Worm (Caenorhabditis elegans) whole organism, mixed stage, embryonic: ENCODE data around the gene F53C11.5.

Experiments
- M03D4.4 ChIP-seq: sonication (generic microtip); optimal IDR thresholded peaks from 2 replicates; lab custom pipeline; 2017; ENCODE audit warnings: mild to moderate bottlenecking, missing genetic modification characterization, missing compliant biosample characterization
- bed-3 ChIP-seq: fragments of 200-800 bp; sonication (Bioruptor generic); optimal IDR thresholded peaks from 3 replicates; lab custom pipeline; 2018; ENCODE audit warnings: mild to moderate bottlenecking, missing genetic modification characterization, moderate library complexity, missing compliant biosample characterization
- blmp-1 ChIP-seq: fragments of 150-350 bp; optimal IDR thresholded peaks from 2 replicates; lab custom pipeline; 2014; ENCODE audit warnings: missing biosample characterization, missing genetic modification characterization
- ceh-43 ChIP-seq: fragments of 200-800 bp; sonication (Bioruptor generic); optimal IDR thresholded peaks from 2 replicates; lab custom pipeline; 2018; ENCODE audit warnings: mild to moderate bottlenecking, missing genetic modification characterization, moderate library complexity, missing compliant biosample characterization
- ces-1 ChIP-seq: fragments of 150-350 bp; optimal IDR thresholded peaks from 2 replicates; lab custom pipeline; 2014; ENCODE audit warnings: missing biosample characterization, missing genetic modification reagents, missing genetic modification characterization
- cnd-1 ChIP-seq: fragments of 200-800 bp; sonication (Bioruptor generic); optimal IDR thresholded peaks from 2 replicates; lab custom pipeline; 2018; ENCODE audit warnings: mild to moderate bottlenecking, missing genetic modification characterization, missing compliant biosample characterization
- drap-1 ChIP-seq: fragments of 200-800 bp; sonication (Bioruptor generic); optimal IDR thresholded peaks from 3 replicates; lab custom pipeline; 2018; ENCODE audit warnings: mild to moderate bottlenecking, missing genetic modification characterization, missing compliant biosample characterization
- elt-1 ChIP-seq: sonication (generic microtip); optimal IDR thresholded peaks from 2 replicates; lab custom pipeline; 2017; ENCODE audit warnings: missing genetic modification characterization, mild to moderate bottlenecking, missing compliant biosample characterization, antibody characterized with exemption, moderate library complexity, borderline replicate concordance; ENCODE audit not compliant: insufficient read depth
- flh-1 ChIP-seq: fragments of 200-800 bp; sonication (Bioruptor generic); optimal IDR thresholded peaks from 2 replicates; lab custom pipeline; 2018; ENCODE audit warnings: mild to moderate bottlenecking, missing genetic modification characterization, moderate library complexity, missing compliant biosample characterization
- hlh-1 ChIP-seq: fragments of 150-350 bp; optimal IDR thresholded peaks from 2 replicates; lab custom pipeline; 2014; ENCODE audit warnings: missing biosample characterization, missing genetic modification reagents, missing genetic modification characterization
- lin-13 ChIP-seq: fragments of 150-350 bp; optimal IDR thresholded peaks from 2 replicates; lab custom pipeline; 2014; ENCODE audit warnings: missing biosample characterization, missing genetic modification characterization
- lsy-2 ChIP-seq: fragments of 150-350 bp; optimal IDR thresholded peaks from 2 replicates; lab custom pipeline; 2014; ENCODE audit warnings: missing biosample characterization, missing genetic modification characterization
- mab-5 ChIP-seq: fragments of 150-350 bp; optimal IDR thresholded peaks from 2 replicates; lab custom pipeline; 2014; ENCODE audit warnings: missing biosample characterization, missing genetic modification characterization
- mep-1 ChIP-seq: fragments of 150-350 bp; optimal IDR thresholded peaks from 2 replicates; lab custom pipeline; 2017; ENCODE audit warnings: missing biosample characterization, missing genetic modification reagents, missing genetic modification characterization, inconsistent platforms
- mls-2 ChIP-seq: sonication (generic microtip); optimal IDR thresholded peaks from 2 replicates; lab custom pipeline; 2016; ENCODE audit warnings: mild to moderate bottlenecking, missing genetic modification characterization, moderate library complexity, missing compliant biosample characterization
- nhr-12 ChIP-seq: fragments of 150-350 bp; optimal IDR thresholded peaks from 2 replicates; lab custom pipeline; 2014; ENCODE audit warnings: missing biosample characterization, missing genetic modification characterization
- nhr-2 ChIP-seq: fragments of 150-350 bp; optimal IDR thresholded peaks from 2 replicates; lab custom pipeline; 2014; ENCODE audit warnings: missing biosample characterization, missing genetic modification characterization
- nhr-28 ChIP-seq: fragments of 150-350 bp; optimal IDR thresholded peaks from 2 replicates; lab custom pipeline; 2014; ENCODE audit warnings: missing biosample characterization, missing genetic modification characterization
- nhr-76 ChIP-seq: sonication (generic microtip); optimal IDR thresholded peaks from 2 replicates; lab custom pipeline; 2017; ENCODE audit warnings: missing biosample characterization, missing genetic modification characterization
- sem-2 ChIP-seq: fragments of 200-800 bp; sonication (Bioruptor generic); optimal IDR thresholded peaks from 2 replicates; lab custom pipeline; 2018; ENCODE audit warnings: mild to moderate bottlenecking, missing genetic modification characterization, missing compliant biosample characterization
- snpc-4 ChIP-seq: fragments of 150-350 bp; optimal IDR thresholded peaks from 2 replicates; lab custom pipeline; 2014; ENCODE audit warnings: missing biosample characterization, missing genetic modification characterization
- sptf-1 ChIP-seq: sonication (generic microtip); optimal IDR thresholded peaks from 2 replicates; lab custom pipeline; 2017; ENCODE audit warnings: mild to moderate bottlenecking, missing genetic modification characterization, moderate library complexity, missing compliant biosample characterization
- tbx-8 ChIP-seq: fragments of 200-800 bp; sonication (Bioruptor generic); optimal IDR thresholded peaks from 2 replicates; lab custom pipeline; 2018; ENCODE audit warnings: mild to moderate bottlenecking, missing genetic modification characterization, moderate library complexity, missing compliant biosample characterization
- unc-62 ChIP-seq: fragments of 150-350 bp; optimal IDR thresholded peaks from 2 replicates; lab custom pipeline; 2014; ENCODE audit warnings: missing biosample characterization, missing genetic modification reagents, missing genetic modification characterization
- zip-8 ChIP-seq: fragments of 150-350 bp; optimal IDR thresholded peaks from 2 replicates; lab custom pipeline; 2014; ENCODE audit warnings: missing biosample characterization, missing genetic modification characterization
- ztf-11 ChIP-seq: fragments of 150-350 bp; optimal IDR thresholded peaks from 2 replicates; lab custom pipeline; 2014; ENCODE audit warnings: missing biosample characterization, missing genetic modification characterization

F53C11.5 gene

DNA sequence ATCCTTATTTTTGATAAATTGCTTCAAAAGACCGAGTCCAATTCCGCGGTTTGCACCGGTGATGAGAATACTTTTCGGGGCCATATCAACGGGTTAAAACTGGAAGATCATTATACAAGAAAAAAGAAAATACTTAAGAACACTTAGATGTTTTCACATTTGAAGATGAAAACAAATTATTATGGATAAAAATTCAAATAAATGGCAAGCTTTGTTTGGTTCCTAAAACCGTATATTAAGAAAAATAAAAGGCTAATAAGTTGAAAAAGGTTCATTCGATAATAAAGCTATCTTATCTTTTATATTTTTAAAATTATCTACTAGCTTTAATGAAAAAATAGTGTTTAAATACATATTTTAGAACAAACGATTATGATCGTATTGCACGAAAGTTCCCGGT, 33.9 kb upstream of the F53C11.5 start, which contains the start of gene F20G2.1:
TSS of gene F20G2.1 (minus strand) at position 101 of the 400 bp plus-strand sequence.
- TF ChIP-seq bed-3 (GFP tag; lab: Kevin White, UChicago) (no peak), lsy-2 (no peak)
- TF ChIP-seq, all 35 proteins: peak for 0

DNA sequence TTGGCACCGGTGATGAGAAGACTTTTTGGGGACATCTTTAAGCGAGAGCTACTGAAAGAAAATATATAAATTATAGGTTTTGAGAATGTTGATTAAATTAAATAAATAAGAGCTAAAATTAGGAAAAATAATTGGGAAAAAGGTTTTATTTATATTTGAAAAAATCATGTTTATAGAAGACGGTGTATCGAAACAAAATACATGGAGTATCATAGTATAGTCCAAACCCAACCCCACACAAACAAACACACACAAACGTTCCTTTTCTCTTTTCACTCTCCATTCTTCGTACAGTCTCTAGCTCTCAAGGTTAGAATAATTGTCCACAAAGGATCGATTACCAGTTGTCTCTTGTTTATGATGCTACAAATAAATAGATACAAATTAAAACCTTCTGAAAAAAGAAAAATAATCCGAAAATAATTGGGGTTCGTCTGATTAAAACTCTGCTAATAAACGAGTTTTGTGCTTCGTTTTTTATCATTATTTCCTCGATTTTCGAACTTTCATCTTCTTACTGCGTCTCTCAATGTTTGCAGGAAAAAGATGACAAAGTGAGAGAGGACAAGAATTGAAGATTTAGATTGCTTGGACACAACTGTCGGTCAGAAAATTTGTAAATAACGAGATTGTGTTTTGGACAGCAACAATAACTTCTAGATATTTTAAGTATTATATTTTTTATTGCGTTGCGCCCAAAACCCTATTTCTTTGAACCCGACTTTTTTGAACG, 30.8 kb upstream of the F53C11.5 start, which contains the start of gene F20G2.2:
TSS of gene F20G2.2 (minus strand) at position 51 of the 733 bp plus-strand sequence.
- TF ChIP-seq hlh-1 (tag; lab: Kevin White, UChicago) (peak; percentile 6), nhr-76 (tag; lab: Kevin White, UChicago) (no peak), cnd-1 (no peak), nhr-2 (no peak)

DNA sequence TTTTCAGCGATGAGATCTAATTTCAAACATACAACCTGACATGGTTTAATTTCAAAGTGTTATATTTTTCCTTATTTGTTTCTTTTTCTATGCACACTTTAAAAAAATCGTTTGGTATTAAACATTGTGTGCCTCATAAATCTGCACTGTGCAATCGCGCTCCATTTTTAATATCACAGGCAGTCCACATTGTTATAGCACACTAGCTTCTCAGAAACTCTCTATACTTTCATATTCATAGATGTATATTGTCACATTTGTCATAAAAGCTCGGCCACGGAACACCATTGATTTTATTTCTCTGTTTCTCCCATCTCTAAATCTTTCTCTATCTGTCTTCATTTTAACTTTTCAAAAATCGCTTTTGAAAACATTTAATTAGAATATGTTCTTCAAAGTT, 30.0 kb upstream of the F53C11.5 start:
- peak; percentile 32 for TF ChIP-seq ces-1
- no peak for TF ChIP-seq mab-5 (tag; lab: Kevin White, UChicago)

DNA sequence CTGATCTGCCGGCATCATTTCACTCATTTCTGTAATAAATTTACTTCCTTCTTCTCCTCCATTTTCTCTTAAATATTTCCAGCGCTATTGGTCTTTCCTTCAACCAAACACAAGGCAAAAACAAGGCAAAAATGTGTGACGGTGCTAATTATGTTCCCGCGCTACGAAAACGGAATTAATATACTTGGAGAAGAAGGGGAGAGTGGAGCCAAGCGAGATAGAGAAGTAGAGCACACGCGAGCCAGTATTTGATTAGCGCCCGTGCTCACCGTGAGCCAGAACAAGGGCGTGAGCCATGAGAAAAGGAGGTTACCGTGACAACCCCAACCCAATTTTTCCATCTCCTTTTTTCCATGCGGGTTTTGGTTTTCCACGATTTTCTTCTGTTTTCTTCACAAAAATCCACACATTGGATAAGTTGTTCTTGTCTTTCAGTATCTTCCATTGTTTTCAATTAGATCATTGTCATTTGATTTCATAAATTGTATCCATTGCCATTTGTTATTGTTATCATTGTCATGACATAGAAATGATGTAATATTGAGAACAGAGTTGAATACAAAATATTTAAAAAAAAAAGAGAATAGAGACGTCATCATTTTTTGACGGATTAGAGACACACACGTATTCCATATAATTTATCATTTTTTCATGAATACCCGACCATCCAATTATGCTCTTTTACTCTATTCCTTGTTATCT, 24.8 kb upstream of the F53C11.5 start, which contains the start of gene F20G2.6:
TSS of gene F20G2.6 (plus strand) at position 652 of the 702 bp plus-strand sequence.
- TF ChIP-seq nhr-28 (no peak), lsy-2 (no peak), ces-1 (peak; percentile 59), unc-62 (GFP tag; lab: Kevin White, UChicago) (no peak)

DNA sequence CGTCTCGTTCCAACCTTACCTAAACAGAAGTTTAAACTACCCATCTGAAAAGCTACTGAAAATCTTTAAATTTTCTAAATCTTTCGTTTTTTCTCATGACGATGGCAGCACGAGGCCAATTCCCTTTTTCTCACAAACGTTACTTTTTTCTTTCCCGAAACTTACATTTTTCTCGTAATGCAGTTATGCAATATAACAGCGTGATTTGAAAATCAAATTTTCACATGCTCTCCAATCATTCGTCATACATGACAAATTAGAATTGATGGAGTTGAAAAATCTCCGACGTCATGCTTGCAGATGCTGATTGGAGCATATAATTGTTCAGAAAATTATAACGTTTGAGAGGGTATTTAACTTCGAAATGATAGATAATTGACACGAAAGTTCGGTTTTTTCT, 23.6 kb upstream of the F53C11.5 start:
- TF ChIP-seq snpc-4 (tag; lab: Kevin White, UChicago) (no peak), mep-1 (tag; lab: Kevin White, UChicago) (no peak), ces-1 (no peak), zip-8 (tag; lab: Kevin White, UChicago) (no peak), mls-2 (tag; lab: Kevin White, UChicago) (no peak), elt-1 (tag; lab: Kevin White, UChicago) (no peak), ztf-11 (tag; lab: Kevin White, UChicago) (no peak), sem-2 (no peak), flh-1 (GFP tag; lab: Kevin White, UChicago) (no peak), M03D4.4 (tag; lab: Kevin White, UChicago) (no peak), lin-13 (no peak), mab-5 (tag; lab: Kevin White, UChicago) (no peak), drap-1 (GFP tag; lab: Kevin White, UChicago) (no peak), blmp-1 (tag; lab: Kevin White, UChicago) (no peak), ceh-43 (GFP tag; lab: Kevin White, UChicago) (no peak), nhr-2 (no peak), sptf-1 (tag; lab: Kevin White, UChicago) (no peak), nhr-76 (tag; lab: Kevin White, UChicago) (no peak)

DNA sequence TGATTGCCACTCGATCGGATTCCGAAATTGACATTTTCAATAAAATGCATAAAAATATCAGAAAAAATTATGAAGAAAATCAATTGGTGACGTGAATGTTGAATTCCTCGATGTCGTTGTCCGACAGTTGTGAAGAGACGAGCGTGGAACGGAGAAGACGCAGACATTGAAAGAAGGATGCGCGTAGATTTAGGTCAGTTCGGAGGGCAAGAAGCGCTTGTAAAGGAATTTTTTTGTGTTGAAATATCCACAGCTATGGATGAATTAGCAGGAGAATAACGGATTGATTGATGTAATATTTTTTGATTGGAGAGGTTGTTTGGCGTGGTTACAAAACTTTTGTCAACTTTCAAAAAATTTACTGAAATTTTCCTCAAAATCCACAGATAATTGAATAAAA, 19.0 kb upstream of the F53C11.5 start, which contains the start of gene F20G2.3:
TSS of gene F20G2.3 (minus strand) at position 101 of the 400 bp plus-strand sequence.
- no peak for TF ChIP-seq hlh-1 (tag; lab: Kevin White, UChicago)
- TF ChIP-seq mls-2 (tag; lab: Kevin White, UChicago) = no peak
- TF ChIP-seq ztf-11 (tag; lab: Kevin White, UChicago) = no peak
- no peak for TF ChIP-seq cnd-1
- no peak for TF ChIP-seq tbx-8 (GFP tag; lab: Kevin White, UChicago)
- no peak for TF ChIP-seq nhr-12 (tag; lab: Kevin White, UChicago)
